Worm (Caenorhabditis elegans) whole organism, L3 larva: Measurements from ENCODE around the gene fig-1.

Experiments
- ama-1 ChIP-seq: fragments of 150-350 bp; optimal IDR thresholded peaks from 2 replicates; lab custom pipeline; 2018
- ceh-16 ChIP-seq: sonication (generic microtip); optimal IDR thresholded peaks from 2 replicates; lab custom pipeline; 2017; ENCODE audit warnings: missing biosample characterization, missing genetic modification characterization
- ceh-82 ChIP-seq: fragments of 150-350 bp; optimal IDR thresholded peaks from 2 replicates; lab custom pipeline; 2014; ENCODE audit warnings: missing biosample characterization, missing genetic modification characterization
- ceh-9 ChIP-seq: sonication (generic microtip); optimal IDR thresholded peaks from 2 replicates; lab custom pipeline; 2018; ENCODE audit warnings: missing biosample characterization, missing genetic modification characterization
- egl-27 ChIP-seq: sonication (generic microtip); optimal IDR thresholded peaks from 4 replicates; lab custom pipeline; 2017; ENCODE audit warnings: missing biosample characterization, missing genetic modification reagents, missing genetic modification characterization
- elt-1 ChIP-seq: fragments of 150-350 bp; optimal IDR thresholded peaks from 2 replicates; lab custom pipeline; 2014; ENCODE audit warnings: missing biosample characterization, missing genetic modification characterization
- elt-3 ChIP-seq, 3 experiments: fragments of 150-350 bp in 1 of 3; sonication (generic microtip) in 2 of 3; optimal IDR thresholded peaks; 2 replicates in 2 of 3; 4 replicates in 1 of 3; lab custom pipeline; 2014 to 2017; ENCODE audit warnings: missing biosample characterization in 3 of 3, missing genetic modification characterization in 3 of 3
- mdl-1 ChIP-seq: fragments of 150-350 bp; optimal IDR thresholded peaks from 2 replicates; lab custom pipeline; 2014; ENCODE audit warnings: missing biosample characterization, missing genetic modification characterization
- nhr-12 ChIP-seq: fragments of 150-350 bp; optimal IDR thresholded peaks from 2 replicates; lab custom pipeline; 2014; ENCODE audit warnings: missing biosample characterization, missing genetic modification characterization
- pqm-1 ChIP-seq: fragments of 150-350 bp; optimal IDR thresholded peaks from 2 replicates; lab custom pipeline; 2017; ENCODE audit warnings: missing biosample characterization, missing genetic modification characterization, inconsistent platforms
- skn-1 ChIP-seq: fragments of 150-350 bp; optimal IDR thresholded peaks from 2 replicates; lab custom pipeline; 2014; ENCODE audit warnings: missing biosample characterization, missing genetic modification characterization
- snpc-4 ChIP-seq: fragments of 150-350 bp; optimal IDR thresholded peaks from 2 replicates; lab custom pipeline; 2014; ENCODE audit warnings: missing biosample characterization, missing genetic modification characterization
- tbx-2 ChIP-seq: sonication (generic microtip); optimal IDR thresholded peaks from 2 replicates; lab custom pipeline; 2016; ENCODE audit warnings: mild to moderate bottlenecking, missing genetic modification characterization, missing compliant biosample characterization
- ztf-11 ChIP-seq: fragments of 150-350 bp; optimal IDR thresholded peaks from 2 replicates; lab custom pipeline; 2014; ENCODE audit warnings: missing biosample characterization, missing genetic modification characterization

DNA sequence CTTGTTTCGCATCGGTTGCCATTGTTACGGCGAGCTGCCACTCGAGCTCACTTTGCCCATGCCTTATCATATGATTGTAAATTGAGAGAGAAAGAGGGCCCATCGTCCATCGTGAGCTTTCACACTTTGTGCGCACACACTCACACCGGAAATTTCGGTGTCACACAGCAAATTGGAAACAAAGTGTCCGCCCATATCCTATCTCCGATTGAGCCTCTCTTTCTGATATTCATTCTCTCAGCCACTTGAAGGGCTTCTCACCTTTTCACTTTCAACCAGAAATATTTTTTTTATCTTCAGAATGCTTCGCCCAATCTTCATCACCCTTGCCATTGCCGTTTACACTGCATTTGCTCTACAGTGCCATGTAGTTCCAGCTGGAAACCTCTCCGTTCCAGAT, 51.5 kb downstream of the fig-1 start, which contains the start of gene F58B4.3:
- TF ChIP-seq ceh-82 (tag; lab: Kevin White, UChicago) (no peak), snpc-4 (no peak), ama-1 (no peak), elt-3 (tag; optimal IDR thresholded peaks at IDR 0.05; lab: Kevin White, UChicago) (no peak), skn-1 (tag; lab: Kevin White, UChicago) (no peak), nhr-12 (no peak), ceh-9 (tag; lab: Kevin White, UChicago) (no peak), ztf-11 (tag; lab: Kevin White, UChicago) (no peak), elt-1 (no peak), ceh-16 (tag; lab: Kevin White, UChicago) (no peak), egl-27 (no peak), tbx-2 (no peak), mdl-1 (tag; lab: Kevin White, UChicago) (no peak), pqm-1 (tag; lab: Kevin White, UChicago) (no peak)
